Worm (Caenorhabditis elegans) whole organism, young adult: Measurements from ENCODE around the gene snfc-5.
A peak's percentile ranks its signal among the peaks of the same experiment; 100 is the strongest.

Experiments used
- B0035.1 ChIP-seq: sonication (generic microtip); optimal IDR thresholded peaks from 2 replicates; lab custom pipeline; 2016; ENCODE audit warnings: missing genetic modification characterization, mild to moderate bottlenecking, missing compliant biosample characterization, missing genotype, missing genetic modification reagents
- B0336.3 ChIP-seq: fragments of 200-800 bp; sonication (Bioruptor generic); IDR thresholded peaks from 2 replicates; pipeline ENCODE4 v1.3.6; 2022; ENCODE audit warnings: missing genetic modification characterization, missing compliant biosample characterization
- C06A6.2 ChIP-seq: fragments of 200-800 bp; sonication (Bioruptor generic); conservative IDR thresholded peaks from 2 replicates; pipeline ENCODE4 v1.3.6; 2022; ENCODE audit warnings: missing genetic modification characterization, missing compliant biosample characterization
- F10E7.11 ChIP-seq: sonication (generic microtip); optimal IDR thresholded peaks from 2 replicates; lab custom pipeline; 2017; ENCODE audit warnings: mild to moderate bottlenecking, missing genetic modification characterization, moderate library complexity, missing compliant biosample characterization
- F23B12.7 ChIP-seq: sonication (generic microtip); optimal IDR thresholded peaks from 2 replicates; lab custom pipeline; 2017; ENCODE audit warnings: missing genetic modification characterization, mild to moderate bottlenecking, missing compliant biosample characterization, antibody characterized with exemption, moderate library complexity; ENCODE audit not compliant: insufficient read depth
- F33H1.4 ChIP-seq: fragments of 200-800 bp; sonication (Bioruptor generic); IDR thresholded peaks from 2 replicates; pipeline ENCODE4 v1.3.6; 2022; ENCODE audit warnings: missing genetic modification reagents, missing genetic modification characterization, missing compliant biosample characterization
- F49E8.2 ChIP-seq: sonication (generic microtip); optimal IDR thresholded peaks from 3 replicates; lab custom pipeline; 2017; ENCODE audit warnings: missing genetic modification characterization, mild to moderate bottlenecking, missing compliant biosample characterization, antibody characterized with exemption, moderate library complexity; ENCODE audit not compliant: insufficient read depth
- F57A8.1 ChIP-seq: fragments of 200-800 bp; sonication (Bioruptor generic); optimal IDR thresholded peaks from 2 replicates; lab custom pipeline; 2018; ENCODE audit warnings: mild to moderate bottlenecking, missing genetic modification characterization, moderate library complexity, missing compliant biosample characterization
- K11D2.4 ChIP-seq: fragments of 200-800 bp; sonication (Bioruptor generic); IDR thresholded peaks from 2 replicates; pipeline ENCODE4 v1.3.6; 2022; ENCODE audit warnings: missing genetic modification reagents, missing genetic modification characterization, missing compliant biosample characterization
- T07F8.4 ChIP-seq: sonication (generic microtip); optimal IDR thresholded peaks from 2 replicates; lab custom pipeline; 2016; ENCODE audit warnings: mild to moderate bottlenecking, missing genetic modification characterization, moderate library complexity, missing compliant biosample characterization
- T26A5.8 ChIP-seq: sonication (generic microtip); optimal IDR thresholded peaks from 2 replicates; lab custom pipeline; 2016; ENCODE audit warnings: missing genetic modification characterization, missing compliant biosample characterization
- ama-1 ChIP-seq, 3 experiments: fragments of 150-350 bp in 1 of 3; sonication (generic microtip) in 2 of 3; optimal IDR thresholded peaks; 2 replicates each; lab custom pipeline; 2014 to 2018; ENCODE audit warnings: missing biosample characterization in 2 of 3, missing genetic modification characterization in 2 of 3, missing genetic modification reagents in 2 of 3
- aptf-3 ChIP-seq: fragments of 200-800 bp; sonication (Bioruptor generic); IDR thresholded peaks from 2 replicates; pipeline ENCODE4 v1.3.6; 2022; ENCODE audit warnings: missing genetic modification characterization, missing compliant biosample characterization
- attf-3 ChIP-seq: fragments of 200-800 bp; sonication (Bioruptor generic); conservative IDR thresholded peaks from 2 replicates; pipeline ENCODE4 v1.3.6; 2022; ENCODE audit warnings: missing genetic modification reagents, missing genetic modification characterization, missing compliant biosample characterization
- attf-5 ChIP-seq: fragments of 200-800 bp; sonication (Bioruptor generic); optimal IDR thresholded peaks from 2 replicates; lab custom pipeline; 2018; ENCODE audit warnings: mild to moderate bottlenecking, missing genetic modification characterization, missing compliant biosample characterization
- bed-1 ChIP-seq: fragments of 200-800 bp; sonication (Bioruptor generic); IDR thresholded peaks from 2 replicates; pipeline ENCODE4 v1.3.6; 2022; ENCODE audit warnings: missing genetic modification reagents, missing genetic modification characterization, missing compliant biosample characterization
- cebp-1 ChIP-seq, 2 experiments: fragments of 200-800 bp in 1 of 2; sonication (Bioruptor generic) in 1 of 2; sonication (generic microtip) in 1 of 2; IDR thresholded peaks in 1 of 2; optimal IDR thresholded peaks in 1 of 2; 2 replicates each; pipeline versions ENCODE4 v1.3.6 to Lab custom; 2017 to 2022; ENCODE audit warnings: missing compliant biosample characterization in 2 of 2, missing genetic modification characterization in 2 of 2, mild to moderate bottlenecking in 1 of 2, missing genetic modification reagents in 1 of 2, moderate library complexity in 1 of 2
- ceh-58 ChIP-seq: fragments of 200-800 bp; sonication (Bioruptor generic); IDR thresholded peaks from 2 replicates; pipeline ENCODE4 v1.3.6; 2022; ENCODE audit warnings: missing genetic modification characterization, missing compliant biosample characterization
- chd-7 ChIP-seq: sonication (generic microtip); optimal IDR thresholded peaks from 2 replicates; lab custom pipeline; 2016; ENCODE audit warnings: mild to moderate bottlenecking, missing genetic modification characterization, moderate library complexity, missing compliant biosample characterization
- dox-1 ChIP-seq: fragments of 200-800 bp; sonication (Bioruptor generic); IDR thresholded peaks from 2 replicates; pipeline ENCODE4 v1.3.6; 2022; ENCODE audit warnings: missing genetic modification reagents, missing genetic modification characterization, missing compliant biosample characterization
- egl-18 ChIP-seq: fragments of 200-800 bp; sonication (Bioruptor generic); IDR thresholded peaks from 2 replicates; pipeline ENCODE4 v1.3.6; 2022; ENCODE audit warnings: missing genetic modification reagents, missing genetic modification characterization, missing compliant biosample characterization
- ekl-4 ChIP-seq: fragments of 200-800 bp; sonication (Bioruptor generic); IDR thresholded peaks from 2 replicates; pipeline ENCODE4 v1.3.6; 2022; ENCODE audit warnings: missing genetic modification reagents, missing genetic modification characterization, missing compliant biosample characterization
- ets-4 ChIP-seq: fragments of 200-800 bp; sonication (Bioruptor generic); optimal IDR thresholded peaks from 2 replicates; lab custom pipeline; 2018; ENCODE audit warnings: mild to moderate bottlenecking, missing genetic modification characterization, missing compliant biosample characterization
- fkh-3 ChIP-seq: sonication (generic microtip); optimal IDR thresholded peaks from 2 replicates; lab custom pipeline; 2016; ENCODE audit warnings: mild to moderate bottlenecking, missing genetic modification characterization, missing compliant biosample characterization
- him-1 ChIP-seq: sonication (generic microtip); optimal IDR thresholded peaks from 2 replicates; lab custom pipeline; 2016; ENCODE audit warnings: missing genotype, missing genetic modification reagents, missing genetic modification characterization, missing compliant biosample characterization
- hmg-1.2 ChIP-seq: fragments of 200-800 bp; sonication (Bioruptor generic); IDR thresholded peaks from 2 replicates; pipeline ENCODE4 v1.3.6; 2022; ENCODE audit warnings: missing genetic modification reagents, missing genetic modification characterization, missing compliant biosample characterization
- let-607 ChIP-seq, 2 experiments: fragments of 200-800 bp in 1 of 2; sonication (Bioruptor generic) in 1 of 2; sonication (generic microtip) in 1 of 2; optimal IDR thresholded peaks; 2 replicates each; lab custom pipeline; 2016 to 2018; ENCODE audit warnings: mild to moderate bottlenecking in 2 of 2, missing compliant biosample characterization in 2 of 2, missing genetic modification characterization in 2 of 2, moderate library complexity in 2 of 2, missing genotype in 1 of 2
- lin-35 ChIP-seq, 3 experiments: fragments of 150-350 bp in 2 of 3; sonication (generic microtip) in 1 of 3; optimal IDR thresholded peaks; 2 replicates each; lab custom pipeline; 2014 to 2018; ENCODE audit warnings: missing biosample characterization in 3 of 3, missing genetic modification characterization in 3 of 3, missing genetic modification reagents in 3 of 3
- lin-40 ChIP-seq: sonication (generic microtip); optimal IDR thresholded peaks from 2 replicates; lab custom pipeline; 2016; ENCODE audit warnings: missing genetic modification characterization, mild to moderate bottlenecking, missing compliant biosample characterization, missing genotype, missing genetic modification reagents
- lir-1 ChIP-seq: fragments of 200-800 bp; sonication (Bioruptor generic); conservative IDR thresholded peaks from 2 replicates; pipeline ENCODE4 v1.3.6; 2022; ENCODE audit warnings: missing genetic modification reagents, missing genetic modification characterization, missing compliant biosample characterization
- lsy-27 ChIP-seq: sonication (generic microtip); optimal IDR thresholded peaks from 2 replicates; lab custom pipeline; 2017; ENCODE audit warnings: missing genetic modification characterization, mild to moderate bottlenecking, missing compliant biosample characterization, antibody characterized with exemption, missing genotype, borderline replicate concordance; ENCODE audit not compliant: insufficient read depth
- madf-3 ChIP-seq: fragments of 200-800 bp; sonication (Bioruptor generic); IDR thresholded peaks from 2 replicates; pipeline ENCODE4 v1.3.6; 2022; ENCODE audit warnings: missing genetic modification reagents, missing genetic modification characterization, missing compliant biosample characterization
- mcd-1 ChIP-seq: fragments of 200-800 bp; sonication (Bioruptor generic); IDR thresholded peaks from 2 replicates; pipeline ENCODE4 v1.3.6; 2022; ENCODE audit warnings: missing genetic modification reagents, missing genetic modification characterization, missing compliant biosample characterization
- mxl-1 ChIP-seq: sonication (generic microtip); optimal IDR thresholded peaks from 2 replicates; lab custom pipeline; 2016; ENCODE audit warnings: missing genetic modification characterization, missing compliant biosample characterization
- rcor-1 ChIP-seq: fragments of 200-800 bp; sonication (Bioruptor generic); IDR thresholded peaks from 2 replicates; pipeline ENCODE4 v1.3.6; 2022; ENCODE audit warnings: missing genetic modification reagents, missing genetic modification characterization, missing compliant biosample characterization
- repo-1 ChIP-seq: sonication (generic microtip); optimal IDR thresholded peaks from 2 replicates; lab custom pipeline; 2017; ENCODE audit warnings: mild to moderate bottlenecking, missing genetic modification characterization, missing compliant biosample characterization
- snpc-1.1 ChIP-seq: sonication (generic microtip); optimal IDR thresholded peaks from 2 replicates; lab custom pipeline; 2017; ENCODE audit warnings: missing genetic modification characterization, mild to moderate bottlenecking, missing compliant biosample characterization, antibody characterized with exemption, moderate library complexity, missing genotype, missing genetic modification reagents; ENCODE audit not compliant: insufficient read depth
- snpc-1.3 ChIP-seq: sonication (generic microtip); optimal IDR thresholded peaks from 2 replicates; lab custom pipeline; 2017; ENCODE audit warnings: missing genetic modification characterization, mild to moderate bottlenecking, missing compliant biosample characterization, antibody characterized with exemption, moderate library complexity, missing genotype, missing genetic modification reagents; ENCODE audit not compliant: insufficient read depth
- somi-1 ChIP-seq: fragments of 200-800 bp; sonication (Bioruptor generic); optimal IDR thresholded peaks from 2 replicates; lab custom pipeline; 2018; ENCODE audit warnings: mild to moderate bottlenecking, missing genetic modification characterization, missing compliant biosample characterization
- sptf-2 ChIP-seq: fragments of 200-800 bp; sonication (Bioruptor generic); optimal IDR thresholded peaks from 2 replicates; lab custom pipeline; 2018; ENCODE audit warnings: mild to moderate bottlenecking, missing genetic modification characterization, missing compliant biosample characterization
- unc-62 ChIP-seq: fragments of 150-350 bp; optimal IDR thresholded peaks from 2 replicates; lab custom pipeline; 2014; ENCODE audit warnings: missing biosample characterization, missing genetic modification reagents, missing genetic modification characterization
- xnd-1 ChIP-seq: sonication (generic microtip); optimal IDR thresholded peaks from 2 replicates; lab custom pipeline; 2016; ENCODE audit warnings: missing genotype, missing genetic modification reagents, missing genetic modification characterization, missing compliant biosample characterization
- zfh-2 ChIP-seq: fragments of 200-800 bp; sonication (Bioruptor generic); conservative IDR thresholded peaks from 2 replicates; pipeline ENCODE4 v1.3.6; 2022; ENCODE audit warnings: missing genetic modification reagents, missing genetic modification characterization, missing compliant biosample characterization
- ztf-18 ChIP-seq: sonication (generic microtip); optimal IDR thresholded peaks from 2 replicates; lab custom pipeline; 2016; ENCODE audit warnings: missing genotype, mild to moderate bottlenecking, missing genetic modification characterization, missing compliant biosample characterization
- ztf-25 ChIP-seq: fragments of 200-800 bp; sonication (Bioruptor generic); IDR thresholded peaks from 2 replicates; pipeline ENCODE4 v1.3.6; 2022; ENCODE audit warnings: missing genetic modification reagents, missing genetic modification characterization, missing compliant biosample characterization
- ztf-26 ChIP-seq: sonication (generic microtip); optimal IDR thresholded peaks from 2 replicates; lab custom pipeline; 2017; ENCODE audit warnings: missing genetic modification characterization, missing compliant biosample characterization
- ztf-28 ChIP-seq: fragments of 200-800 bp; sonication (Bioruptor generic); IDR thresholded peaks from 2 replicates; pipeline ENCODE4 v1.3.6; 2022; ENCODE audit warnings: missing genetic modification reagents, missing genetic modification characterization, missing compliant biosample characterization

The snfc-5 gene

ce11 chrIII:4404339-4404836, at the start of gene snfc-5, which contains the start of gene R07E5.17:
Gene snfc-5 (plus strand): TSS chrIII:4404786.
Gene R07E5.17 (minus strand): TSS chrIII:4404436.
- TF ChIP-seq hmg-1.2 (GFP tag; lab: Robert Waterston, UW) = peak; percentile 15; the same call in 1 of the 2 replicates
- no peak for TF ChIP-seq lir-1 (GFP tag; lab: Robert Waterston, UW)
- TF ChIP-seq dox-1 (GFP tag; lab: Robert Waterston, UW) = 0 out of 2 replicates have a peak, but pooled peaks have one; percentile 28
- no peak for TF ChIP-seq ekl-4
- no peak for TF ChIP-seq cebp-1 (GFP tag; IDR thresholded peaks at IDR 0.05; lab: Robert Waterston, UW)
- TF ChIP-seq cebp-1 (tag; optimal IDR thresholded peaks at IDR 0.05; lab: Kevin White, UChicago) = no peak
- TF ChIP-seq let-607 (tag; optimal IDR thresholded peaks at IDR 0.05; lab: Kevin White, UChicago) = no peak
- TF ChIP-seq T07F8.4 = no peak
- TF ChIP-seq unc-62 (GFP tag; lab: Kevin White, UChicago) = no peak
- TF ChIP-seq attf-3 = no peak
- no peak for TF ChIP-seq snpc-1.1
- no peak for TF ChIP-seq aptf-3 (GFP tag; lab: Robert Waterston, UW)
- TF ChIP-seq T26A5.8 (tag; lab: Kevin White, UChicago) = no peak
- TF ChIP-seq madf-3 (GFP tag; lab: Robert Waterston, UW) = peak; percentile 92
- TF ChIP-seq xnd-1 (tag; lab: Kevin White, UChicago) = no peak
- TF ChIP-seq him-1 = no peak
- no peak for TF ChIP-seq somi-1 (GFP tag; lab: Kevin White, UChicago)
- TF ChIP-seq F33H1.4 = no peak
- TF ChIP-seq egl-18 (GFP tag; lab: Robert Waterston, UW) = no peak
- no peak for TF ChIP-seq bed-1 (GFP tag; lab: Robert Waterston, UW)
- no peak for TF ChIP-seq ztf-25 (GFP tag; lab: Robert Waterston, UW)
- TF ChIP-seq ceh-58 = no peak
- no peak for TF ChIP-seq ama-1 (optimal IDR thresholded peaks at IDR 0.05; lab: Kevin White, UChicago)
- no peak for TF ChIP-seq ama-1 (GFP tag; optimal IDR thresholded peaks at IDR 0.05; lab: Kevin White, UChicago)
- TF ChIP-seq snpc-1.3 (tag; lab: Kevin White, UChicago) = no peak
- no peak for TF ChIP-seq K11D2.4
- TF ChIP-seq zfh-2 (GFP tag; lab: Robert Waterston, UW) = no peak
- no peak for TF ChIP-seq rcor-1 (GFP tag; lab: Robert Waterston, UW)
- no peak for TF ChIP-seq lin-40
- no peak for TF ChIP-seq lsy-27 (tag; lab: Kevin White, UChicago)
- no peak for TF ChIP-seq chd-7 (tag; lab: Kevin White, UChicago)
- no peak for TF ChIP-seq ets-4 (GFP tag; lab: Kevin White, UChicago)
- no peak for TF ChIP-seq ztf-28 (GFP tag; lab: Robert Waterston, UW)
- TF ChIP-seq mxl-1 (tag; lab: Kevin White, UChicago) = no peak
- TF ChIP-seq C06A6.2 (GFP tag; lab: Robert Waterston, UW) = no peak
- no peak for TF ChIP-seq F57A8.1 (GFP tag; lab: Kevin White, UChicago)
- TF ChIP-seq ztf-26 (tag; lab: Kevin White, UChicago) = no peak
- no peak for TF ChIP-seq F49E8.2 (tag; lab: Kevin White, UChicago)
- TF ChIP-seq F10E7.11 (tag; lab: Kevin White, UChicago) = no peak
- TF ChIP-seq fkh-3 (tag; lab: Kevin White, UChicago) = no peak
- 0 out of 2 replicates have a peak, but pooled peaks have one; percentile 22 for TF ChIP-seq mcd-1 (GFP tag; lab: Robert Waterston, UW)
- TF ChIP-seq lin-35 (GFP tag; optimal IDR thresholded peaks at IDR 0.05; lab: Kevin White, UChicago) = no peak
- peak; percentile 68 for TF ChIP-seq attf-5 (GFP tag; lab: Kevin White, UChicago)
- no peak for TF ChIP-seq sptf-2
- TF ChIP-seq F23B12.7 (tag; lab: Kevin White, UChicago) = peak; percentile 32
- TF ChIP-seq B0336.3 (GFP tag; lab: Robert Waterston, UW) = no peak
- TF ChIP-seq repo-1 = no peak
- no peak for TF ChIP-seq ztf-18 (tag; lab: Kevin White, UChicago)
- TF ChIP-seq B0035.1 (tag; lab: Kevin White, UChicago) = no peak
